Fruit fly (Drosophila melanogaster) whole organism, wandering third instar larva: ENCODE results near the gene MSAmiP.

Experiments used
- Hr78 ChIP-seq: fragments of >200 bp; optimal IDR thresholded peaks from 2 replicates; lab custom pipeline; 2017; ENCODE audit warnings: missing biosample characterization, missing genetic modification characterization
- N ChIP-seq: fragments of >200 bp; optimal IDR thresholded peaks from 2 replicates; lab custom pipeline; 2018; ENCODE audit warnings: missing biosample characterization, missing external identifiers, missing genetic modification characterization
- OdsH ChIP-seq: fragments of 200-800 bp; sonication (Bioruptor generic); optimal IDR thresholded peaks from 2 replicates; lab custom pipeline; 2016; ENCODE audit warnings: missing biosample characterization, mild to moderate bottlenecking, missing genetic modification characterization
- br ChIP-seq: fragments of 200-800 bp; sonication (Bioruptor generic); optimal IDR thresholded peaks from 2 replicates; lab custom pipeline; 2016; ENCODE audit warnings: missing biosample characterization, missing genetic modification characterization
- brk ChIP-seq: fragments of 200-800 bp; sonication (Bioruptor generic); optimal IDR thresholded peaks from 2 replicates; lab custom pipeline; 2016; ENCODE audit warnings: missing biosample characterization, mild to moderate bottlenecking, missing genetic modification characterization
- dl ChIP-seq, 2 experiments: fragments of 175-275, 200-275 bp in 1 of 2; fragments of 200-275 bp in 1 of 2; sonication (Bioruptor generic); optimal IDR thresholded peaks; lab custom pipeline; 2018; ENCODE audit warnings: mild to moderate bottlenecking in 2 of 2, missing biosample characterization in 2 of 2, missing genetic modification characterization in 2 of 2, moderate library complexity in 2 of 2; ENCODE audit not compliant: partially characterized antibody in 2 of 2, insufficient read depth in 1 of 2
- psq ChIP-seq: fragments of 200-800 bp; sonication (Bioruptor generic); optimal IDR thresholded peaks from 3 replicates; lab custom pipeline; 2017; ENCODE audit warnings: missing biosample characterization, mild to moderate bottlenecking, missing genetic modification characterization, moderate library complexity
- sv ChIP-seq: fragments of 200-800 bp; sonication (Bioruptor generic); optimal IDR thresholded peaks from 3 replicates; lab custom pipeline; 2016; ENCODE audit warnings: missing biosample characterization, missing genetic modification characterization
- tai ChIP-seq: sonication (Bioruptor generic); optimal IDR thresholded peaks from 2 replicates; lab custom pipeline; 2016; ENCODE audit warnings: missing biosample characterization, missing genetic modification characterization
- usp ChIP-seq: fragments of >200 bp; optimal IDR thresholded peaks from 2 replicates; lab custom pipeline; 2017; ENCODE audit warnings: missing biosample characterization, missing genetic modification characterization

dm6 chr3R:16936319-16936718 lies 40.2 kb upstream of the MSAmiP start:
- TF ChIP-seq sv (GFP tag; lab: Kevin White, UChicago): no peak
- TF ChIP-seq dl (GFP tag; optimal IDR thresholded peaks at IDR 0.05; lab: Kevin White, UChicago; ENCODE audit: insufficient read depth in 1 of 2, partially characterized antibody in 2 of 2): no peak
- TF ChIP-seq Hr78: no peak
- no peak for TF ChIP-seq br (GFP tag; lab: Kevin White, UChicago)
- no peak for TF ChIP-seq psq (GFP tag; lab: Kevin White, UChicago)
- no peak for TF ChIP-seq brk (GFP tag; lab: Kevin White, UChicago)
- no peak for TF ChIP-seq usp (GFP tag; lab: Kevin White, UChicago)
- TF ChIP-seq N: no peak
- no peak for TF ChIP-seq tai (GFP tag; lab: Kevin White, UChicago)
- TF ChIP-seq OdsH (GFP tag; lab: Kevin White, UChicago): no peak
